Fruit fly (Drosophila melanogaster) Kc167 (cell line): ENCODE measurements around the gene Arp10.

Source experiments
- Myc ChIP-seq: fragments of >200 bp; optimal IDR thresholded peaks from 2 replicates; lab custom pipeline; 2017; ENCODE audit warnings: missing external identifiers
- Sin3A ChIP-seq: fragments of >200 bp; optimal IDR thresholded peaks from 2 replicates; lab custom pipeline; 2018; ENCODE audit warnings: missing external identifiers
- h ChIP-seq: fragments of >200 bp; optimal IDR thresholded peaks from 3 replicates; lab custom pipeline; 2018; ENCODE audit warnings: missing external identifiers
- insv ChIP-seq: fragments of >200 bp; optimal IDR thresholded peaks from 3 replicates; lab custom pipeline; 2018; ENCODE audit warnings: missing external identifiers
- psq ChIP-seq: fragments of >200 bp; optimal IDR thresholded peaks from 2 replicates; lab custom pipeline; 2017; ENCODE audit warnings: missing external identifiers

DNA sequence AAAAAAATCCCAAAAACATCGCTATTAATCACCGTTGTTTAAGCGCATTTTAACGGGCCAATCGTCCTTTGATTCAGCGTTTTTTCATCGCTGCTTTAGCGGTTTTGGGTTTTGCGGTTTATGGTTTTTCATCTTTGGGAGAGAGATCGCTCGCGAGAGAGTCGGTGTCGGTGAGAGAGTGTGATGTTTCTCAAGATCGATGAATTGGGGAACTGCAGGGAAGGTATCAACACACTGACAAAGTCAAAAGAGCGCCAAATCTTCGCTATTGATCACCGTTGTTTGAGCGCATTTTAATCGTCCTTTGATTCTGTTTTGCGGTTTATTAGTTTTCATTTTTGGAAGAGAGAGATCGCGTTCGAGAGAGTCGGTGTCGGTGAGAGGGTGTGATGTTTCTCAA is 44.1 kb upstream of the Arp10 start:
- no peak for TF ChIP-seq h (lab: Kevin White, UChicago)
- no peak for TF ChIP-seq psq (lab: Kevin White, UChicago)
- TF ChIP-seq Sin3A (lab: Kevin White, UChicago) = no peak
- no peak for TF ChIP-seq insv (lab: Kevin White, UChicago)
- TF ChIP-seq Myc = no peak
